Worm (Caenorhabditis elegans) whole organism, early embryonic: ENCODE results near the gene acr-14.

Experiments used
- B0310.2 ChIP-seq: sonication (generic microtip); optimal IDR thresholded peaks from 2 replicates; lab custom pipeline; 2016; ENCODE audit warnings: mild to moderate bottlenecking, missing genetic modification characterization, missing compliant biosample characterization
- ama-1 ChIP-seq: fragments of 150-350 bp; optimal IDR thresholded peaks from 2 replicates; lab custom pipeline; 2014
- ceh-13 ChIP-seq: fragments of 200-800 bp; sonication (Bioruptor generic); optimal IDR thresholded peaks from 2 replicates; lab custom pipeline; 2018; ENCODE audit warnings: mild to moderate bottlenecking, missing genetic modification characterization, missing compliant biosample characterization
- ets-7 ChIP-seq: sonication (generic microtip); optimal IDR thresholded peaks from 2 replicates; lab custom pipeline; 2016; ENCODE audit warnings: missing genotype, missing genetic modification characterization, missing compliant biosample characterization
- hmbx-1 ChIP-seq: sonication (generic microtip); optimal IDR thresholded peaks from 2 replicates; lab custom pipeline; 2016; ENCODE audit warnings: mild to moderate bottlenecking, missing genetic modification characterization, missing compliant biosample characterization
- hnd-1 ChIP-seq: sonication (generic microtip); optimal IDR thresholded peaks from 2 replicates; lab custom pipeline; 2016; ENCODE audit warnings: missing genetic modification characterization, missing compliant biosample characterization
- pes-1 ChIP-seq: fragments of 200-800 bp; sonication (Bioruptor generic); IDR thresholded peaks from 2 replicates; pipeline ENCODE4 v1.3.6; 2022; ENCODE audit warnings: missing genetic modification reagents, missing genetic modification characterization, missing compliant biosample characterization
- sea-1 ChIP-seq: fragments of 200-800 bp; sonication (Bioruptor generic); conservative IDR thresholded peaks from 2 replicates; pipeline ENCODE4 v1.3.6; 2022; ENCODE audit warnings: missing genetic modification characterization, missing compliant biosample characterization
- tra-4 ChIP-seq: sonication (generic microtip); optimal IDR thresholded peaks from 2 replicates; lab custom pipeline; 2017; ENCODE audit warnings: missing genetic modification characterization, missing compliant biosample characterization

ce11 chrII:8126132-8126531, 50.9 kb downstream of the acr-14 start:
- no peak for TF ChIP-seq B0310.2 (tag; lab: Kevin White, UChicago)
- TF ChIP-seq ceh-13 = no peak
- TF ChIP-seq ama-1 (lab: Kevin White, UChicago) = no peak
- TF ChIP-seq tra-4 (tag; lab: Kevin White, UChicago) = no peak
- TF ChIP-seq hnd-1 (tag; lab: Kevin White, UChicago) = no peak
- TF ChIP-seq ets-7 = no peak
- peak; percentile 41; the same call in 1 of the 2 replicates for TF ChIP-seq pes-1 (GFP tag; lab: Robert Waterston, UW)
- no peak for TF ChIP-seq hmbx-1 (tag; lab: Kevin White, UChicago)
- no peak for TF ChIP-seq sea-1 (GFP tag; lab: Robert Waterston, UW)
